Worm (Caenorhabditis elegans): ENCODE results near the gene rme-4.

Gene rme-4

DNA sequence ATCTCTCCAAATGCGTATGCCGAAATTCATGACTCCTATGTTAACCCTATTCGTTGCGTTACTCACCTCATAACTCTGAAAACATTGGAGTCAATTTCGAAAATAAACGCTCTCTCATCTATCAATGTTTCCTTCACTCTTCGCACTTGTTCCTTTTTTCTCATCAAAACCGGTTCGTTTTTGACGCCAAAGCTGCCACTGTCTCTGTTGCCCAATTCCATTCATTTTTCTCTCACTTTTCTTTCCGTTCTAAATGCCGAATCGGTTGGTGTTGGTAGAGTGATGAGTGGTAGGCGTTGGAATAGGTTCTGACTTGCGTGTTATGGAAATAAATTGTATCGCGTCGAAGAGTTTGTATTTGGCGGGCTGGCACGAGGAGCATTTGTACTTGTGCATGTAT is 13.7 kb upstream of the rme-4 start:
- TF ChIP-seq odd-2 (tag; optimal IDR thresholded peaks at IDR 0.05) (no peak), mec-3 (tag; optimal IDR thresholded peaks at IDR 0.05; ENCODE audit: borderline replicate concordance) (no peak), sox-4 (tag; optimal IDR thresholded peaks at IDR 0.05) (no peak)

DNA sequence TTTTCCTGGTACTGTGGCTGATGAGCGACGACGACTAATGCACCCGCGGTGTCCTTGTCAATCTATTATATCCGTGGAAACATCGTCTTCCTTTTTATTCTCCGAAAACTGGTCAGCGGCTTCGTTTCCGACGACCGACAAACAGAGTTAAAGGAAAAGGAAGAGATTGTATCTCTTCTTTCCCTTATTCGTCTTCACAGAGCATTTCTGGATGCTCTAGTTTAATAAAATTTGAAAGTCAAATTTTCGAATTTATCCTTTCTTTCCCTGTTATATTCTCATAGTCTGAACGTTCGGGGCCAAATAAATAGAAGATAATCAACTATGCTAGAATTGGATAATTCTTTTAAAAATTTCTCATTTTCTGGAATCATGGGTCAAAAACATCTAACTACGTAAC is 13.1 kb upstream of the rme-4 start:
- TF ChIP-seq unc-42 (tag; optimal IDR thresholded peaks at IDR 0.05) = peak; percentile 52
- no peak for TF ChIP-seq lin-11 (tag; optimal IDR thresholded peaks at IDR 0.05)
- no peak for TF ChIP-seq K02D7.2 (tag; optimal IDR thresholded peaks at IDR 0.05)

DNA sequence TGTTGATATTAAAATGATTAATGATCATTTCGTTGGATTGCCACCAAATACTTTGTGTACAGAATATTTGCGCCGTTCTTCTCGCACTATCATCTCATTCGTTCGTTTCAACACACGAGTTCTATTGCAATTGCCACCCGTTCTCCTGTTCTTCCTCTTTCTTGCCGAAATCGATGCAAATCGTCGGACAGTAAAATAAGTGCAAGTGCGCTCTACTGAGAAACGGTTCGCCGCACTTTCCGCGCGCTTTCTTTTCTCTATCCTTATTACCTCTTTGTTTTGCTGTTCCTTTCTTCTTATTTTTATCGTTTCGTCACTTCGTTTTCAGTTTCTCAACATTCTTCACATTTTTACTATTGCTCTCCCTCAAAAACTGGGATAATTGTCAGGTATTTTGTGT is 11.5 kb upstream of the rme-4 start:
- no peak for TF ChIP-seq ceh-9 (tag; optimal IDR thresholded peaks at IDR 0.05)
- TF ChIP-seq eyg-1 (tag; optimal IDR thresholded peaks at IDR 0.05) = no peak
- no peak for TF ChIP-seq rnt-1 (tag; optimal IDR thresholded peaks at IDR 0.05)
- TF ChIP-seq hlh-13 (GFP tag; optimal IDR thresholded peaks at IDR 0.05) = no peak
- TF ChIP-seq elt-4 (tag; optimal IDR thresholded peaks at IDR 0.05) = no peak
- peak; percentile 14 for TF ChIP-seq sdc-2 (tag; optimal IDR thresholded peaks at IDR 0.05)
- no peak for TF ChIP-seq mec-3 (tag; optimal IDR thresholded peaks at IDR 0.05; ENCODE audit: borderline replicate concordance)
- no peak for TF ChIP-seq unc-86 (tag; optimal IDR thresholded peaks at IDR 0.05)
- no peak for TF ChIP-seq ama-1 (optimal IDR thresholded peaks at IDR 0.05)
- TF ChIP-seq unc-55 (GFP tag; optimal IDR thresholded peaks at IDR 0.05) = peak; percentile 10
- TF ChIP-seq hlh-6 (tag; optimal IDR thresholded peaks at IDR 0.05) = no peak
- TF ChIP-seq F13H6.1 (tag; optimal IDR thresholded peaks at IDR 0.05) = no peak
- no peak for TF ChIP-seq che-1 (tag; optimal IDR thresholded peaks at IDR 0.05)
- TF ChIP-seq elt-2 (tag; optimal IDR thresholded peaks at IDR 0.05) = no peak
- peak; percentile 31 for TF ChIP-seq tbx-2 (tag; optimal IDR thresholded peaks at IDR 0.05)
- no peak for TF ChIP-seq hlh-15 (tag; optimal IDR thresholded peaks at IDR 0.05)
- TF ChIP-seq pha-4 (tag; optimal IDR thresholded peaks at IDR 0.05) = no peak
- no peak for TF ChIP-seq ceh-30 (tag; optimal IDR thresholded peaks at IDR 0.05)
- TF ChIP-seq nfya-1 (tag; optimal IDR thresholded peaks at IDR 0.05) = peak; percentile 34
- TF ChIP-seq unc-42 (tag; optimal IDR thresholded peaks at IDR 0.05) = no peak
- no peak for TF ChIP-seq hlh-8 (tag; optimal IDR thresholded peaks at IDR 0.05)

DNA sequence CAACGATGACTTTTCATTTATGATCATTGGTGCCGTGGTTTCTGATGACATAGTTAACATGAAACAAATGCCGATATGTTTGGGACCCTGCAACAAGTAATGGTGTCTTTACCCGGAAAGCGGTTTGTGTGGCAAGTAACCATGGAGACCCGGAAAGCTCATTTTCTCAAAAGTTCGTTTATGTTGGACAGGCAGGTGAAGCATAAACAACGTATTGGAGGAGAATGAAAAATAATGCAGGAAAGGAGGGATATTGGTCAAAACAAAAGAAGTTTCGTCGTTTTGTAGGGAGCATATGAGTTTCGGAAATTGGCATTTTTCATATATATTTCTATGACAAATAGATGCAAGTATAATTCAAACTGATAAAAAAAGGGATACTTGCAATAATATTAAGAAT is 6.8 kb upstream of the rme-4 start, which contains the start of gene dyf-6:
Gene dyf-6 (minus strand): TSS at position 101 of the 400 bp plus-strand sequence.
- TF ChIP-seq dmd-4 (tag; optimal IDR thresholded peaks at IDR 0.05; ENCODE audit: borderline replicate concordance) (no peak), npax-4 (tag; optimal IDR thresholded peaks at IDR 0.05) (no peak), nhr-11 (tag; optimal IDR thresholded peaks at IDR 0.05) (no peak), ttx-3 (tag; optimal IDR thresholded peaks at IDR 0.05) (no peak), unc-42 (tag; optimal IDR thresholded peaks at IDR 0.05) (no peak)

DNA sequence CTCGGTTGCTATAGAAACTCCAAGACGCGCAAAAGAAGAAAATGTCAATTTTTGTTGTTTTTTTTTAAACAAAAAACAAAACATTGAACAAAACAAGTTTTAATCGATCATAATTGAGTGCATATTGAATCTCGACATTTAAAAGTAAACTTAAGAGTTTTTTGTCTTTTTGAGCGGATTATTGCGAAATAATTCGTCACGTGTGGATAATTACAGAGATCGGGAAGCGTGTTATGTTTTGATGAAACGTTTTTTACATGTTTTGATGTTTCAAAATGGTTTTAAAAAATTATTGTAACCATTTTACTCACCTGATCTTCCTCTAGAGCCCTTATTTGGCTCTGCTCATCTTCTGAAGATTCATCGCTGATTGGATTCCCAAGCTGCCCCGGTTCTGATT is 6.4 kb upstream of the rme-4 start:
- no peak for TF ChIP-seq sox-4 (tag; optimal IDR thresholded peaks at IDR 0.05)
- no peak for TF ChIP-seq ceh-34 (tag; optimal IDR thresholded peaks at IDR 0.05)
- no peak for TF ChIP-seq pha-2 (tag; optimal IDR thresholded peaks at IDR 0.05)
- TF ChIP-seq hlh-8 (tag; optimal IDR thresholded peaks at IDR 0.05) = no peak
- TF ChIP-seq ama-1 (optimal IDR thresholded peaks at IDR 0.05) = no peak
- TF ChIP-seq elt-4 (tag; optimal IDR thresholded peaks at IDR 0.05) = no peak
- no peak for TF ChIP-seq unc-55 (GFP tag; optimal IDR thresholded peaks at IDR 0.05)
- no peak for TF ChIP-seq che-1 (tag; optimal IDR thresholded peaks at IDR 0.05)

DNA sequence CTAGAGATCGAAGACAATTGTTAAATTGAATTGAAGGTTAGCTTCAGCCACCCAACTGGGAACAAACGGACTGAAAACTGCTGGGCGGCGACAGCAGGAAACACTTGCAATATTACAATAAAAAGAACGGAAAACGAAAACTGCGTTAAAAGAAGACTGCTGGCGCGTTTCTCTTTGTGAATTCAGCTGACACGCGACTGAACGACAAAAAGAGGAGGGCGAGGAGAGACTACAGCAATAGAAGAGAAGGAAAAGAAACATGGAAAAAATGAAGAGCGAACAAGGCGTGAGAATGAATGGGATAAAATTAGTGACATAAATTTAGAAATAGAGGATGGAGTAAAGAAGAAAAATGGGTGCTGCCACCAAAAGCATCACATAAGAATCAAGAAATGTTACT is 2.0 kb downstream of the rme-4 start:
- TF ChIP-seq pha-4 (tag; optimal IDR thresholded peaks at IDR 0.05) (no peak), nhr-232 (tag; optimal IDR thresholded peaks at IDR 0.05) (no peak), dve-1 (tag; optimal IDR thresholded peaks at IDR 0.05) (no peak), fax-1 (tag; optimal IDR thresholded peaks at IDR 0.05) (no peak), unc-86 (tag; optimal IDR thresholded peaks at IDR 0.05) (no peak), pat-9 (tag; optimal IDR thresholded peaks at IDR 0.05) (no peak), fkh-6 (tag; optimal IDR thresholded peaks at IDR 0.05) (peak; percentile 24), ref-2 (tag; optimal IDR thresholded peaks at IDR 0.05) (peak; percentile 53), elt-2 (tag; optimal IDR thresholded peaks at IDR 0.05) (peak; percentile 32), F13H6.1 (tag; optimal IDR thresholded peaks at IDR 0.05) (peak; percentile 65), ceh-48 (tag; optimal IDR thresholded peaks at IDR 0.05) (no peak), ceh-2 (tag; optimal IDR thresholded peaks at IDR 0.05) (peak; percentile 27), eyg-1 (tag; optimal IDR thresholded peaks at IDR 0.05) (no peak), ama-1 (optimal IDR thresholded peaks at IDR 0.05) (no peak), ceh-34 (tag; optimal IDR thresholded peaks at IDR 0.05) (peak; percentile 33), hlh-13 (GFP tag; optimal IDR thresholded peaks at IDR 0.05) (no peak), syd-9 (tag; optimal IDR thresholded peaks at IDR 0.05) (no peak), ceh-14 (tag; optimal IDR thresholded peaks at IDR 0.05) (no peak), nhr-11 (tag; optimal IDR thresholded peaks at IDR 0.05) (no peak), fkh-10 (GFP tag; optimal IDR thresholded peaks at IDR 0.05) (no peak), K09A11.1 (tag; optimal IDR thresholded peaks at IDR 0.05; ENCODE audit: insufficient read depth) (peak; percentile 18)

Measured in whole organism, late embryonic.